Worm (Caenorhabditis elegans): ENCODE measurements around the gene D2045.9.

D2045.9 gene

ce11 chrIII:10451012-10451411 lies 24.0 kb upstream of the D2045.9 start, which contains the start of gene H04D03.4:
H04D03.4 (minus strand) TSS chrIII:10451112.
- TF ChIP-seq ceh-36 (tag; optimal IDR thresholded peaks at IDR 0.05) (no peak), tra-4 (tag; optimal IDR thresholded peaks at IDR 0.05) (no peak), tbx-37 (GFP tag; conservative IDR thresholded peaks at IDR 0.05) (no peak), flt-1 (GFP tag; IDR thresholded peaks at IDR 0.05) (no peak), B0310.2 (tag; optimal IDR thresholded peaks at IDR 0.05) (no peak), ama-1 (optimal IDR thresholded peaks at IDR 0.05) (no peak), scrt-1 (GFP tag; IDR thresholded peaks at IDR 0.05) (no peak)

ce11 chrIII:10460427-10461163 lies 14.4 kb upstream of the D2045.9 start, which contains the start of gene ecps-1:
ecps-1 (minus strand) TSS chrIII:10460551.
- TF ChIP-seq tbx-11 (GFP tag; IDR thresholded peaks at IDR 0.05) (peak; percentile 23; the same call in 1 of the 2 replicates), ama-1 (optimal IDR thresholded peaks at IDR 0.05) (no peak), F13C5.2 (tag; optimal IDR thresholded peaks at IDR 0.05) (no peak), ets-7 (tag; optimal IDR thresholded peaks at IDR 0.05) (no peak), tbx-37 (GFP tag; conservative IDR thresholded peaks at IDR 0.05) (peak; percentile 60; the same call in 1 of the 2 replicates), pes-1 (GFP tag; IDR thresholded peaks at IDR 0.05) (peak; percentile 75), tra-4 (tag; optimal IDR thresholded peaks at IDR 0.05) (no peak), ceh-13 (GFP tag; optimal IDR thresholded peaks at IDR 0.05) (no peak), hnd-1 (tag; optimal IDR thresholded peaks at IDR 0.05) (no peak), hmbx-1 (tag; optimal IDR thresholded peaks at IDR 0.05) (no peak), hmg-4 (GFP tag; optimal IDR thresholded peaks at IDR 0.05) (no peak), aly-1 (tag; optimal IDR thresholded peaks at IDR 0.05) (no peak), sea-1 (GFP tag; conservative IDR thresholded peaks at IDR 0.05) (0 out of 2 replicates have a peak, but pooled peaks have one; percentile 11), scrt-1 (GFP tag; IDR thresholded peaks at IDR 0.05) (peak; percentile 35; the same call in 1 of the 2 replicates), flt-1 (GFP tag; IDR thresholded peaks at IDR 0.05) (peak; percentile 28; the same call in 1 of the 2 replicates), B0310.2 (tag; optimal IDR thresholded peaks at IDR 0.05) (no peak), ceh-36 (tag; optimal IDR thresholded peaks at IDR 0.05) (no peak)

- TF ChIP-seq tbx-11 (GFP tag; IDR thresholded peaks at IDR 0.05) (peak; percentile 97), scrt-1 (GFP tag; IDR thresholded peaks at IDR 0.05) (peak; percentile 95), F13C5.2 (tag; optimal IDR thresholded peaks at IDR 0.05) (peak; percentile 99), B0310.2 (tag; optimal IDR thresholded peaks at IDR 0.05) (peak; percentile 96), flt-1 (GFP tag; IDR thresholded peaks at IDR 0.05) (peak; percentile 95), sea-1 (GFP tag; conservative IDR thresholded peaks at IDR 0.05) (peak; percentile 99), hmg-4 (GFP tag; optimal IDR thresholded peaks at IDR 0.05) (peak; percentile 99), hnd-1 (tag; optimal IDR thresholded peaks at IDR 0.05) (peak; percentile 92), ceh-36 (tag; optimal IDR thresholded peaks at IDR 0.05) (peak; percentile 97), tra-4 (tag; optimal IDR thresholded peaks at IDR 0.05) (peak; percentile 95), ets-7 (tag; optimal IDR thresholded peaks at IDR 0.05) (peak; percentile 91), hmbx-1 (tag; optimal IDR thresholded peaks at IDR 0.05) (peak; percentile 88), ceh-13 (GFP tag; optimal IDR thresholded peaks at IDR 0.05) (peak; percentile 97), pes-1 (GFP tag; IDR thresholded peaks at IDR 0.05) (peak; percentile 98), ama-1 (optimal IDR thresholded peaks at IDR 0.05) (no peak), tbx-37 (GFP tag; conservative IDR thresholded peaks at IDR 0.05) (peak; percentile 98), aly-1 (tag; optimal IDR thresholded peaks at IDR 0.05) (peak; percentile 95)
Measured at ce11 chrIII:10461164-10461546, 13.9 kb upstream of the D2045.9 start, which contains the start of gene atx-2. atx-2 (plus strand) TSS chrIII:10461389.

- TF ChIP-seq ama-1 (optimal IDR thresholded peaks at IDR 0.05) (no peak), hnd-1 (tag; optimal IDR thresholded peaks at IDR 0.05) (no peak), scrt-1 (GFP tag; IDR thresholded peaks at IDR 0.05) (no peak), hmg-4 (GFP tag; optimal IDR thresholded peaks at IDR 0.05) (no peak), F13C5.2 (tag; optimal IDR thresholded peaks at IDR 0.05) (no peak), aly-1 (tag; optimal IDR thresholded peaks at IDR 0.05) (no peak), tbx-11 (GFP tag; IDR thresholded peaks at IDR 0.05) (no peak)
Measured at ce11 chrIII:10462935-10463548, 12.0 kb upstream of the D2045.9 start.

- TF ChIP-seq tbx-37 (GFP tag; conservative IDR thresholded peaks at IDR 0.05) = no peak
- TF ChIP-seq hmg-4 (GFP tag; optimal IDR thresholded peaks at IDR 0.05) = no peak
- TF ChIP-seq ceh-13 (GFP tag; optimal IDR thresholded peaks at IDR 0.05) = no peak
- TF ChIP-seq hnd-1 (tag; optimal IDR thresholded peaks at IDR 0.05) = no peak
- no peak for TF ChIP-seq ets-7 (tag; optimal IDR thresholded peaks at IDR 0.05)
- no peak for TF ChIP-seq tbx-11 (GFP tag; IDR thresholded peaks at IDR 0.05)
- no peak for TF ChIP-seq aly-1 (tag; optimal IDR thresholded peaks at IDR 0.05)
- TF ChIP-seq sea-1 (GFP tag; conservative IDR thresholded peaks at IDR 0.05) = no peak
- TF ChIP-seq B0310.2 (tag; optimal IDR thresholded peaks at IDR 0.05) = no peak
Measured at ce11 chrIII:10463653-10464052, 11.4 kb upstream of the D2045.9 start.

ce11 chrIII:10464455-10464854 lies 10.6 kb upstream of the D2045.9 start:
- no peak for TF ChIP-seq hnd-1 (tag; optimal IDR thresholded peaks at IDR 0.05)

- TF ChIP-seq sea-1 (GFP tag; conservative IDR thresholded peaks at IDR 0.05) = no peak
Measured at ce11 chrIII:10469574-10470055, 5.4 kb upstream of the D2045.9 start, which contains the start of gene D2045.5. D2045.5 (minus strand) TSS chrIII:10469624.

Data from whole organism, early embryonic.